Worm (Caenorhabditis elegans) whole organism, young adult: ENCODE measurements around the gene C08A9.10.

Experiments used
- B0035.1 ChIP-seq: sonication (generic microtip); optimal IDR thresholded peaks from 2 replicates; lab custom pipeline; 2016; ENCODE audit warnings: missing genetic modification characterization, mild to moderate bottlenecking, missing compliant biosample characterization, missing genotype, missing genetic modification reagents
- B0261.1 ChIP-seq: sonication (generic microtip); optimal IDR thresholded peaks from 2 replicates; lab custom pipeline; 2016; ENCODE audit warnings: mild to moderate bottlenecking, missing genetic modification characterization, moderate library complexity, missing compliant biosample characterization
- D2030.7 ChIP-seq: fragments of 200-800 bp; sonication (Bioruptor generic); IDR thresholded peaks from 2 replicates; pipeline ENCODE4 v1.3.6; 2022; ENCODE audit warnings: missing genetic modification reagents, missing genetic modification characterization, missing compliant biosample characterization
- F33H1.4 ChIP-seq: fragments of 200-800 bp; sonication (Bioruptor generic); IDR thresholded peaks from 2 replicates; pipeline ENCODE4 v1.3.6; 2022; ENCODE audit warnings: missing genetic modification reagents, missing genetic modification characterization, missing compliant biosample characterization
- F39B2.1 ChIP-seq: fragments of 200-800 bp; sonication (Bioruptor generic); IDR thresholded peaks from 2 replicates; pipeline ENCODE4 v1.3.6; 2022; ENCODE audit warnings: missing genetic modification reagents, missing genetic modification characterization, missing compliant biosample characterization
- F49E8.2 ChIP-seq: sonication (generic microtip); optimal IDR thresholded peaks from 3 replicates; lab custom pipeline; 2017; ENCODE audit warnings: missing genetic modification characterization, mild to moderate bottlenecking, missing compliant biosample characterization, antibody characterized with exemption, moderate library complexity; ENCODE audit not compliant: insufficient read depth
- F55B11.4 ChIP-seq: sonication (generic microtip); optimal IDR thresholded peaks from 2 replicates; lab custom pipeline; 2016; ENCODE audit warnings: missing compliant biosample characterization, missing genetic modification characterization, borderline replicate concordance; ENCODE audit not compliant: insufficient read depth
- F57C9.4 ChIP-seq: sonication (generic microtip); optimal IDR thresholded peaks from 2 replicates; lab custom pipeline; 2017; ENCODE audit warnings: mild to moderate bottlenecking, missing genetic modification characterization, missing compliant biosample characterization
- K11D2.4 ChIP-seq: fragments of 200-800 bp; sonication (Bioruptor generic); IDR thresholded peaks from 2 replicates; pipeline ENCODE4 v1.3.6; 2022; ENCODE audit warnings: missing genetic modification reagents, missing genetic modification characterization, missing compliant biosample characterization
- T07F8.4 ChIP-seq: sonication (generic microtip); optimal IDR thresholded peaks from 2 replicates; lab custom pipeline; 2016; ENCODE audit warnings: mild to moderate bottlenecking, missing genetic modification characterization, moderate library complexity, missing compliant biosample characterization
- Y95B8A.8 ChIP-seq: fragments of 200-800 bp; sonication (Bioruptor generic); IDR thresholded peaks from 2 replicates; pipeline ENCODE4 v1.3.6; 2022; ENCODE audit warnings: missing genetic modification reagents, missing genetic modification characterization, missing compliant biosample characterization
- ama-1 ChIP-seq, 3 experiments: fragments of 150-350 bp in 1 of 3; sonication (generic microtip) in 2 of 3; optimal IDR thresholded peaks; 2 replicates each; lab custom pipeline; 2014 to 2018; ENCODE audit warnings: missing biosample characterization in 2 of 3, missing genetic modification characterization in 2 of 3, missing genetic modification reagents in 2 of 3
- bed-2 ChIP-seq: fragments of 200-800 bp; sonication (Bioruptor generic); IDR thresholded peaks from 2 replicates; pipeline ENCODE4 v1.3.6; 2022; ENCODE audit warnings: missing genetic modification reagents, missing genetic modification characterization, missing compliant biosample characterization
- cebp-1 ChIP-seq, 2 experiments: fragments of 200-800 bp in 1 of 2; sonication (Bioruptor generic) in 1 of 2; sonication (generic microtip) in 1 of 2; IDR thresholded peaks in 1 of 2; optimal IDR thresholded peaks in 1 of 2; 2 replicates each; pipeline versions ENCODE4 v1.3.6 to Lab custom; 2017 to 2022; ENCODE audit warnings: missing compliant biosample characterization in 2 of 2, missing genetic modification characterization in 2 of 2, mild to moderate bottlenecking in 1 of 2, missing genetic modification reagents in 1 of 2, moderate library complexity in 1 of 2
- ceh-27 ChIP-seq: fragments of 200-800 bp; sonication (Bioruptor generic); optimal IDR thresholded peaks from 2 replicates; lab custom pipeline; 2018; ENCODE audit warnings: mild to moderate bottlenecking, missing genetic modification characterization, moderate library complexity, missing compliant biosample characterization
- chd-7 ChIP-seq: sonication (generic microtip); optimal IDR thresholded peaks from 2 replicates; lab custom pipeline; 2016; ENCODE audit warnings: mild to moderate bottlenecking, missing genetic modification characterization, moderate library complexity, missing compliant biosample characterization
- dpff-1 ChIP-seq: sonication (generic microtip); optimal IDR thresholded peaks from 2 replicates; lab custom pipeline; 2017; ENCODE audit warnings: mild to moderate bottlenecking, missing genetic modification characterization, missing compliant biosample characterization
- dpl-1 ChIP-seq: fragments of 150-350 bp; optimal IDR thresholded peaks from 2 replicates; lab custom pipeline; 2014; ENCODE audit warnings: missing biosample characterization, missing genetic modification reagents, missing genetic modification characterization
- egl-18 ChIP-seq: fragments of 200-800 bp; sonication (Bioruptor generic); IDR thresholded peaks from 2 replicates; pipeline ENCODE4 v1.3.6; 2022; ENCODE audit warnings: missing genetic modification reagents, missing genetic modification characterization, missing compliant biosample characterization
- ekl-4 ChIP-seq: fragments of 200-800 bp; sonication (Bioruptor generic); IDR thresholded peaks from 2 replicates; pipeline ENCODE4 v1.3.6; 2022; ENCODE audit warnings: missing genetic modification reagents, missing genetic modification characterization, missing compliant biosample characterization
- ets-4 ChIP-seq: fragments of 200-800 bp; sonication (Bioruptor generic); optimal IDR thresholded peaks from 2 replicates; lab custom pipeline; 2018; ENCODE audit warnings: mild to moderate bottlenecking, missing genetic modification characterization, missing compliant biosample characterization
- him-1 ChIP-seq: sonication (generic microtip); optimal IDR thresholded peaks from 2 replicates; lab custom pipeline; 2016; ENCODE audit warnings: missing genotype, missing genetic modification reagents, missing genetic modification characterization, missing compliant biosample characterization
- hsf-1 ChIP-seq: fragments of 200-800 bp; sonication (Bioruptor generic); IDR thresholded peaks from 2 replicates; pipeline ENCODE4 v1.3.6; 2022; ENCODE audit warnings: missing genetic modification reagents, missing genetic modification characterization, missing compliant biosample characterization
- lsl-1 ChIP-seq: fragments of 200-800 bp; sonication (Bioruptor generic); optimal IDR thresholded peaks from 2 replicates; lab custom pipeline; 2018; ENCODE audit warnings: mild to moderate bottlenecking, missing genetic modification characterization, moderate library complexity, missing compliant biosample characterization
- madf-10 ChIP-seq: sonication (generic microtip); optimal IDR thresholded peaks from 2 replicates; lab custom pipeline; 2016; ENCODE audit warnings: mild to moderate bottlenecking, missing genetic modification characterization, missing compliant biosample characterization
- madf-6 ChIP-seq: fragments of 200-800 bp; sonication (Bioruptor generic); IDR thresholded peaks from 2 replicates; pipeline ENCODE4 v1.3.6; 2022; ENCODE audit warnings: missing genetic modification reagents, missing genetic modification characterization, missing compliant biosample characterization
- mel-28 ChIP-seq: sonication (generic microtip); optimal IDR thresholded peaks from 2 replicates; lab custom pipeline; 2016; ENCODE audit warnings: borderline replicate concordance, mild to moderate bottlenecking, missing genetic modification characterization, missing compliant biosample characterization
- nfya-1 ChIP-seq: sonication (generic microtip); optimal IDR thresholded peaks from 2 replicates; lab custom pipeline; 2017; ENCODE audit warnings: antibody characterized with exemption, missing compliant biosample characterization, missing genetic modification characterization, borderline replicate concordance; ENCODE audit not compliant: insufficient read depth
- nhr-120 ChIP-seq: fragments of 200-800 bp; sonication (Bioruptor generic); IDR thresholded peaks from 2 replicates; pipeline ENCODE4 v1.3.6; 2022; ENCODE audit warnings: missing genetic modification characterization, missing compliant biosample characterization
- nhr-27 ChIP-seq: fragments of 200-800 bp; sonication (Bioruptor generic); optimal IDR thresholded peaks from 2 replicates; lab custom pipeline; 2018; ENCODE audit warnings: mild to moderate bottlenecking, missing genetic modification characterization, moderate library complexity, missing compliant biosample characterization
- nhr-80 ChIP-seq: sonication (generic microtip); optimal IDR thresholded peaks from 2 replicates; lab custom pipeline; 2016; ENCODE audit warnings: missing genetic modification characterization, missing compliant biosample characterization
- pha-4 ChIP-seq: fragments of 150-350 bp; sonication (generic microtip); optimal IDR thresholded peaks from 2 replicates; lab custom pipeline; 2014; ENCODE audit warnings: missing biosample characterization, missing genetic modification reagents, missing genetic modification characterization
- rec-8 ChIP-seq, 2 experiments: sonication (generic microtip); optimal IDR thresholded peaks; 2 replicates each; lab custom pipeline; 2016; ENCODE audit warnings: mild to moderate bottlenecking in 2 of 2, missing genetic modification characterization in 2 of 2, missing genetic modification reagents in 2 of 2, missing genotype in 2 of 2, missing biosample characterization in 1 of 2, missing compliant biosample characterization in 1 of 2, moderate library complexity in 1 of 2
- rpc-1 ChIP-seq, 2 experiments: fragments of 150-350 bp in 1 of 2; sonication (generic microtip) in 1 of 2; optimal IDR thresholded peaks; 2 replicates each; lab custom pipeline; 2014 to 2018; ENCODE audit warnings: missing biosample characterization in 1 of 2, missing genetic modification characterization in 1 of 2, missing genetic modification reagents in 1 of 2, missing genotype in 1 of 2
- sdz-38 ChIP-seq: sonication (generic microtip); optimal IDR thresholded peaks from 2 replicates; lab custom pipeline; 2016; ENCODE audit warnings: missing genotype, missing genetic modification characterization, missing compliant biosample characterization
- snpc-1.3 ChIP-seq: sonication (generic microtip); optimal IDR thresholded peaks from 2 replicates; lab custom pipeline; 2017; ENCODE audit warnings: missing genetic modification characterization, mild to moderate bottlenecking, missing compliant biosample characterization, antibody characterized with exemption, moderate library complexity, missing genotype, missing genetic modification reagents; ENCODE audit not compliant: insufficient read depth
- tbp1 ChIP-seq: fragments of 200-800 bp; sonication (Bioruptor generic); optimal IDR thresholded peaks from 2 replicates; lab custom pipeline; 2018; ENCODE audit warnings: mild to moderate bottlenecking, missing genetic modification characterization, missing compliant biosample characterization

The C08A9.10 gene

DNA sequence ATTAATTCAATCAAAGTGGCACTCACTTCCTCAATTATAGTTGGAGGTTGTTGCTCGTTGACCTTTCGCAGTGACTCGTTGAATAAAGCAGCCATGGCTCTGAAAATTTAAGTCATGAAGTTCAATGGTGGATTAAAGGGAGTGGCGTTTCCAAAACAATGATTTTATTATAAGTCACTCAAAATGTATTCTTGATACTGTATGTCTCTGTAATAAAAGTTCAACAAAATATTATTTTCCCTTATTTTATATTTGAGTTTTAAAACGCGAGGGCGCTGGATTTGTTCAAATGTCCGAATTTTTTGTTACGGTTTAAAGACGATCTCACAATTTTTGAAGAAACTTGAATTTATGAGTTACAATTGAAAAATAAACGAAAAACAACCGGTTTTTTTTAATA is 8.9 kb upstream of the C08A9.10 start, which contains the start of gene C30G4.4:
Gene C30G4.4, minus strand, starts transcription at position 101 of the 400 bp plus-strand sequence.
- TF ChIP-seq F57C9.4 (tag; lab: Kevin White, UChicago), result no peak
- no peak for TF ChIP-seq K11D2.4 (GFP tag; lab: Robert Waterston, UW)
- TF ChIP-seq sdz-38, result no peak
- no peak for TF ChIP-seq F49E8.2 (tag; lab: Kevin White, UChicago)
- TF ChIP-seq bed-2, result no peak
- TF ChIP-seq nfya-1 (tag; lab: Kevin White, UChicago), result no peak
- TF ChIP-seq Y95B8A.8 (GFP tag; lab: Robert Waterston, UW), result no peak
- TF ChIP-seq F33H1.4 (GFP tag; lab: Robert Waterston, UW), result no peak
- no peak for TF ChIP-seq ceh-27
- no peak for TF ChIP-seq pha-4 (tag; lab: Kevin White, UChicago)
- no peak for TF ChIP-seq D2030.7
- TF ChIP-seq madf-6 (GFP tag; lab: Robert Waterston, UW), result no peak
- TF ChIP-seq B0261.1, result no peak
- no peak for TF ChIP-seq egl-18 (GFP tag; lab: Robert Waterston, UW)
- TF ChIP-seq, all 124 proteins: peak for 0

DNA sequence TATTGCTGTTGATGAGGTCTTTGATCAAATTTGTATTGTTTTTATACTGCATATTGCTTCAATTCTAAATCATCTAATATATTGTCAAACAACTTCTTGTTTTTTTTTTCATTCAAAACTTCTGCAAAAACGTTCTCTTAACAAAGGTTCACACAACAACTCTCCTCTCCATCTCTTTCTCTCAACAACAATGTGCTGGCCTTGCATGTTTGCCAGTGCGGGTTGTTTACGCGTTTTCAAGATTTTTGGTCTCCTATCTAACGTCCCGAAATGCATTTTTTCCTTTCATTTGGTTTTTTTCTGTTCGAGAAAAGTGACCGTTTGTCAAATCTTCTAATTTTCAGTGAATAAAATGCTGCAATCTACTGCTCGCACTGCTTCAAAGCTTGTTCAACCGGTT is 11.4 kb downstream of the C08A9.10 start, which contains the start of gene sod-3:
Gene sod-3, plus strand, starts transcription at position 338 of the 400 bp plus-strand sequence.
- TF ChIP-seq rpc-1 (optimal IDR thresholded peaks at IDR 0.05; lab: Kevin White, UChicago) (no peak), rpc-1 (tag; optimal IDR thresholded peaks at IDR 0.05; lab: Kevin White, UChicago) (no peak), nhr-120 (GFP tag; lab: Robert Waterston, UW) (no peak), B0035.1 (tag; lab: Kevin White, UChicago) (no peak), him-1 (no peak), T07F8.4 (no peak), dpl-1 (GFP tag; lab: Kevin White, UChicago) (no peak), hsf-1 (no peak), F55B11.4 (no peak)
- TF ChIP-seq, all 124 proteins: peak for 0

DNA sequence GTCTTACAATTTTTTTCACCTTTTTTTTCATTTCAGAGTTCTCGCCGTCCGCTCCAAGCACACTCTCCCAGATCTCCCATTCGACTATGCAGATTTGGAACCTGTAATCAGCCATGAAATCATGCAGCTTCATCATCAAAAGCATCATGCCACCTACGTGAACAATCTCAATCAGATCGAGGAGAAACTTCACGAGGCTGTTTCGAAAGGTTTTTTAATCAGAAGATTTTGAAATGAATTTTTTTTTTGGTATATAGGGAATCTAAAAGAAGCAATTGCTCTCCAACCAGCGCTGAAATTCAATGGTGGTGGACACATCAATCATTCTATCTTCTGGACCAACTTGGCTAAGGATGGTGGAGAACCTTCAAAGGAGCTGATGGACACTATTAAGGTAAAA is 12.2 kb downstream of the C08A9.10 start, which contains the start of gene C08A9.3:
Gene C08A9.3, minus strand, starts transcription at position 101 of the 400 bp plus-strand sequence.
- TF ChIP-seq cebp-1 (GFP tag; IDR thresholded peaks at IDR 0.05; lab: Robert Waterston, UW) (no peak), cebp-1 (tag; optimal IDR thresholded peaks at IDR 0.05; lab: Kevin White, UChicago) (no peak), snpc-1.3 (tag; lab: Kevin White, UChicago) (no peak), ekl-4 (no peak), F39B2.1 (no peak), dpff-1 (no peak), rec-8 (tag; optimal IDR thresholded peaks at IDR 0.05; lab: Kevin White, UChicago) (no peak), nhr-80 (tag; lab: Kevin White, UChicago) (no peak), chd-7 (tag; lab: Kevin White, UChicago) (no peak), ama-1 (optimal IDR thresholded peaks at IDR 0.05; lab: Kevin White, UChicago) (no peak), ama-1 (GFP tag; optimal IDR thresholded peaks at IDR 0.05; lab: Kevin White, UChicago) (no peak)

DNA sequence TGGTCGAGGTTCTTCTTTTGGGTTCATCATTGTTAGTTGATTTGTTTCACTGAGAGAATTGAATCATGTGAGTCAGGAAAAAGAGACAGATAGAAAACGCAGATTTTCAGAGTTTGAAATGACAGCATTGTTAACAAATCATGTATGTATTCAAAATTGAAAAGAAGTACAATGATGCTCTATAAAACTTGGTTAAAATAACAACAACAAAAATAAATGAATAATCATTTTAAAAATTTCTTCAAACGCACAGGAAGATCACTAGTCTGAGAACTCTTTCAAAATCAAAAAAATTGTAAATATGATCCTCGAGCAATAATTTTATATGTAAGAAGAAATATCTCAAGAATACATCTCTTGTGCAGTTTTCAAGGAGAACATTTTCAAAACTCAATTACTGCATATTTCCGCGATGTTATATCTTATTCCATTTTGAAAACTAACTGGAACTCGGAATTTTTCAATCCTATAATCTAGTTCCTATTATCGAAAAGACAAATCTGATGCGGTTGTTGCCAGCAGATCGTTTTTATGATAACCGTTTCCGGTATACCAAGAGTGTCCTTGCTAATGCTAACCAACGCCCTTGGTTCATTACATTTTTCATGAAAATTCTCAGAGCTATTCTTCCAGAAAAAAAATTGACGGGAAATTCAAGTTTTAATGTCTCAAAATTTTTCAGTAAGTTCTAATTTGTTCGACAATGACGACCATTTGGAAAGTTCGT is 15.7 kb downstream of the C08A9.10 start, which contains the start of gene lido-1:
Gene lido-1, minus strand, starts transcription at position 51 of the 727 bp plus-strand sequence.
- TF ChIP-seq nhr-27 (tag; lab: Kevin White, UChicago), result no peak
- TF ChIP-seq dpl-1 (GFP tag; lab: Kevin White, UChicago), result no peak
- TF ChIP-seq F49E8.2 (tag; lab: Kevin White, UChicago), result no peak
- TF ChIP-seq ekl-4, result no peak
- TF ChIP-seq madf-10 (tag; lab: Kevin White, UChicago), result no peak
- TF ChIP-seq mel-28 (tag; lab: Kevin White, UChicago), result no peak
- no peak for TF ChIP-seq tbp1
- TF ChIP-seq rpc-1 (optimal IDR thresholded peaks at IDR 0.05; lab: Kevin White, UChicago), result no peak
- TF ChIP-seq rpc-1 (tag; optimal IDR thresholded peaks at IDR 0.05; lab: Kevin White, UChicago), result no peak
- TF ChIP-seq lsl-1 (GFP tag; lab: Kevin White, UChicago), result no peak
- no peak for TF ChIP-seq ama-1 (optimal IDR thresholded peaks at IDR 0.05; lab: Kevin White, UChicago)
- TF ChIP-seq ama-1 (GFP tag; optimal IDR thresholded peaks at IDR 0.05; lab: Kevin White, UChicago), result no peak
- TF ChIP-seq ets-4 (GFP tag; lab: Kevin White, UChicago), result no peak
- TF ChIP-seq, all 124 proteins: peak for 0
